Worm (Caenorhabditis elegans) whole organism, L4 larva: ENCODE results near the gene C05E4.7.

Source experiments
- T20F7.1 ChIP-seq: fragments of 200-800 bp; sonication (Bioruptor generic); optimal IDR thresholded peaks from 2 replicates; lab custom pipeline; 2018; ENCODE audit warnings: mild to moderate bottlenecking, missing genetic modification characterization, missing compliant biosample characterization
- T26A8.4 ChIP-seq: fragments of 200-800 bp; sonication (Bioruptor generic); IDR thresholded peaks from 2 replicates; pipeline ENCODE4 v1.3.6; 2022; ENCODE audit warnings: missing genetic modification characterization, missing compliant biosample characterization
- Y105C5A.15 ChIP-seq: fragments of 200-800 bp; sonication (Bioruptor generic); IDR thresholded peaks from 2 replicates; pipeline ENCODE4 v1.3.6; 2022; ENCODE audit warnings: missing genetic modification characterization, missing compliant biosample characterization
- Y75B8A.6 ChIP-seq: fragments of 200-800 bp; sonication (Bioruptor generic); IDR thresholded peaks from 2 replicates; pipeline ENCODE4 v1.3.6; 2022; ENCODE audit warnings: missing genetic modification reagents, missing genetic modification characterization, missing compliant biosample characterization
- aha-1 ChIP-seq: fragments of 150-350 bp; peaks from one replicate; lab custom pipeline; 2014; ENCODE audit warnings: missing biosample characterization, missing genetic modification characterization
- ama-1 ChIP-seq: fragments of 150-350 bp; optimal IDR thresholded peaks from 2 replicates; lab custom pipeline; 2014; ENCODE audit warnings: inconsistent platforms, mixed read lengths
- attf-4 ChIP-seq: sonication (generic microtip); optimal IDR thresholded peaks from 3 replicates; lab custom pipeline; 2017; ENCODE audit warnings: missing biosample characterization, missing genetic modification characterization
- ceh-32 ChIP-seq: sonication (generic microtip); optimal IDR thresholded peaks from 2 replicates; lab custom pipeline; 2016; ENCODE audit warnings: mild to moderate bottlenecking, missing genetic modification characterization, missing compliant biosample characterization; ENCODE audit not compliant: poor library complexity
- ceh-62 ChIP-seq: sonication (generic microtip); optimal IDR thresholded peaks from 2 replicates; lab custom pipeline; 2017; ENCODE audit warnings: missing biosample characterization, missing genetic modification characterization
- ceh-82 ChIP-seq: sonication (generic microtip); optimal IDR thresholded peaks from 2 replicates; lab custom pipeline; 2017; ENCODE audit warnings: missing biosample characterization, missing genetic modification characterization
- ctbp-1 ChIP-seq: fragments of 200-800 bp; sonication (Bioruptor generic); IDR thresholded peaks from 2 replicates; pipeline ENCODE4 v1.3.6; 2022; ENCODE audit warnings: missing genetic modification reagents, missing genetic modification characterization, missing compliant biosample characterization
- daf-16 ChIP-seq, 3 experiments: sonication (generic microtip); optimal IDR thresholded peaks; 2 replicates each; lab custom pipeline; 2016 to 2017; ENCODE audit warnings: missing genetic modification characterization in 3 of 3, missing genetic modification reagents in 3 of 3, mild to moderate bottlenecking in 2 of 3, missing compliant biosample characterization in 2 of 3, missing biosample characterization in 1 of 3, moderate library complexity in 1 of 3
- dmd-6 ChIP-seq: fragments of 200-800 bp; sonication (Bioruptor generic); IDR thresholded peaks from 2 replicates; pipeline ENCODE4 v1.3.6; 2022; ENCODE audit warnings: missing genetic modification reagents, missing genetic modification characterization, missing compliant biosample characterization
- duxl-1 ChIP-seq: sonication (generic microtip); optimal IDR thresholded peaks from 2 replicates; lab custom pipeline; 2016; ENCODE audit warnings: mild to moderate bottlenecking, missing genetic modification characterization, moderate library complexity, missing compliant biosample characterization; ENCODE audit not compliant: poor library complexity
- dve-1 ChIP-seq: sonication (generic microtip); optimal IDR thresholded peaks from 2 replicates; lab custom pipeline; 2017; ENCODE audit warnings: antibody characterized with exemption, mild to moderate bottlenecking, missing genetic modification characterization, missing compliant biosample characterization; ENCODE audit not compliant: insufficient read depth
- egl-43 ChIP-seq: fragments of 200-800 bp; sonication (Bioruptor generic); IDR thresholded peaks from 2 replicates; pipeline ENCODE4 v1.3.6; 2022; ENCODE audit warnings: missing genetic modification reagents, missing genetic modification characterization, missing compliant biosample characterization
- gei-8 ChIP-seq: fragments of 200-800 bp; sonication (Bioruptor generic); optimal IDR thresholded peaks from 2 replicates; lab custom pipeline; 2018; ENCODE audit warnings: mild to moderate bottlenecking, missing genetic modification characterization, missing compliant biosample characterization
- hif-1 ChIP-seq, 2 experiments: sonication (generic microtip); optimal IDR thresholded peaks; 2 replicates each; lab custom pipeline; 2016 to 2017; ENCODE audit warnings: missing compliant biosample characterization in 2 of 2, missing genetic modification characterization in 2 of 2, missing genetic modification reagents in 2 of 2, missing genotype in 2 of 2, mild to moderate bottlenecking in 1 of 2
- hlh-11 ChIP-seq: fragments of 200-800 bp; sonication (Bioruptor generic); optimal IDR thresholded peaks from 2 replicates; lab custom pipeline; 2018; ENCODE audit warnings: mild to moderate bottlenecking, missing genetic modification characterization, missing compliant biosample characterization
- hlh-30 ChIP-seq: sonication (generic microtip); optimal IDR thresholded peaks from 2 replicates; lab custom pipeline; 2017; ENCODE audit warnings: antibody characterized with exemption, mild to moderate bottlenecking, missing genetic modification characterization, missing compliant biosample characterization; ENCODE audit not compliant: insufficient read depth
- lin-1 ChIP-seq: fragments of 200-800 bp; sonication (Bioruptor generic); IDR thresholded peaks from 2 replicates; pipeline ENCODE4 v1.3.6; 2022; ENCODE audit warnings: missing genetic modification reagents, missing genetic modification characterization, missing compliant biosample characterization
- lin-13 ChIP-seq: fragments of 150-350 bp; optimal IDR thresholded peaks from 2 replicates; lab custom pipeline; 2014; ENCODE audit warnings: missing biosample characterization, missing genetic modification reagents, missing genetic modification characterization
- lin-15B ChIP-seq: fragments of 150-350 bp; sonication (generic microtip); optimal IDR thresholded peaks from 3 replicates; lab custom pipeline; 2014; ENCODE audit warnings: missing biosample characterization, missing genetic modification characterization
- lin-38 ChIP-seq: fragments of 200-800 bp; sonication (Bioruptor generic); IDR thresholded peaks from 2 replicates; pipeline ENCODE4 v1.3.6; 2022; ENCODE audit warnings: missing genetic modification reagents, missing genetic modification characterization, missing compliant biosample characterization
- lir-3 ChIP-seq: sonication (generic microtip); optimal IDR thresholded peaks from 2 replicates; lab custom pipeline; 2016; ENCODE audit warnings: mild to moderate bottlenecking, missing genetic modification characterization, missing compliant biosample characterization
- madf-5 ChIP-seq, 2 experiments: fragments of 200-800 bp; sonication (Bioruptor generic); IDR thresholded peaks; 2 replicates each; pipeline ENCODE4 v1.3.6; 2022; ENCODE audit warnings: missing compliant biosample characterization in 2 of 2, missing genetic modification characterization in 2 of 2
- mep-1 ChIP-seq: fragments of 150-350 bp; sonication (generic microtip); optimal IDR thresholded peaks from 3 replicates; lab custom pipeline; 2014; ENCODE audit warnings: missing biosample characterization, missing genetic modification characterization
- mes-2 ChIP-seq: sonication (generic microtip); optimal IDR thresholded peaks from 2 replicates; lab custom pipeline; 2016; ENCODE audit warnings: missing genotype, mild to moderate bottlenecking, missing genetic modification characterization, missing compliant biosample characterization; ENCODE audit not compliant: poor library complexity, severe bottlenecking
- mxl-3 ChIP-seq: fragments of 200-800 bp; sonication (Bioruptor generic); optimal IDR thresholded peaks from 2 replicates; lab custom pipeline; 2018; ENCODE audit warnings: mild to moderate bottlenecking, missing genetic modification characterization, missing compliant biosample characterization
- nhr-10 ChIP-seq: fragments of 150-350 bp; optimal IDR thresholded peaks from 2 replicates; lab custom pipeline; 2014; ENCODE audit warnings: missing biosample characterization, missing genetic modification characterization
- nhr-102 ChIP-seq: sonication (generic microtip); optimal IDR thresholded peaks from 2 replicates; lab custom pipeline; 2016; ENCODE audit warnings: mild to moderate bottlenecking, missing genetic modification characterization, moderate library complexity, missing compliant biosample characterization
- nhr-11 ChIP-seq: fragments of 150-350 bp; optimal IDR thresholded peaks from 2 replicates; lab custom pipeline; 2014; ENCODE audit warnings: missing biosample characterization, missing genetic modification characterization
- nhr-25 ChIP-seq: sonication (generic microtip); optimal IDR thresholded peaks from 2 replicates; lab custom pipeline; 2017; ENCODE audit warnings: missing genetic modification characterization, mild to moderate bottlenecking, missing compliant biosample characterization, antibody characterized with exemption, moderate library complexity, borderline replicate concordance; ENCODE audit not compliant: insufficient read depth
- nhr-28 ChIP-seq: fragments of 150-350 bp; optimal IDR thresholded peaks from 2 replicates; lab custom pipeline; 2014; ENCODE audit warnings: missing biosample characterization, missing genetic modification characterization
- nhr-42 ChIP-seq: fragments of 200-800 bp; sonication (Bioruptor generic); IDR thresholded peaks from 2 replicates; pipeline ENCODE4 v1.3.6; 2022; ENCODE audit warnings: missing genetic modification characterization, missing compliant biosample characterization
- nhr-48 ChIP-seq: sonication (generic microtip); optimal IDR thresholded peaks from 2 replicates; lab custom pipeline; 2016; ENCODE audit warnings: mild to moderate bottlenecking, missing genetic modification characterization, missing compliant biosample characterization
- nhr-77 ChIP-seq: fragments of 150-350 bp; optimal IDR thresholded peaks from 2 replicates; lab custom pipeline; 2014; ENCODE audit warnings: missing biosample characterization, missing genetic modification characterization
- pha-4 ChIP-seq, 2 experiments: fragments of 150-350 bp in 1 of 2; fragments of 200-800 bp in 1 of 2; sonication (Bioruptor generic) in 1 of 2; IDR thresholded peaks in 1 of 2; optimal IDR thresholded peaks in 1 of 2; 2 replicates each; pipeline versions ENCODE4 v1.3.6 to Lab custom; 2014 to 2022; ENCODE audit warnings: missing genetic modification characterization in 2 of 2, missing genetic modification reagents in 2 of 2, missing biosample characterization in 1 of 2, missing compliant biosample characterization in 1 of 2
- rbr-2 ChIP-seq: sonication (generic microtip); optimal IDR thresholded peaks from 2 replicates; lab custom pipeline; 2016; ENCODE audit warnings: missing genotype, missing genetic modification characterization, missing compliant biosample characterization
- set-16 ChIP-seq: fragments of 200-800 bp; sonication (Bioruptor generic); IDR thresholded peaks from 2 replicates; pipeline ENCODE4 v1.3.6; 2022; ENCODE audit warnings: missing genetic modification reagents, missing genetic modification characterization, missing compliant biosample characterization
- unc-62 ChIP-seq, 3 experiments: fragments of 150-350 bp in 1 of 3; sonication (generic microtip); optimal IDR thresholded peaks in 2 of 3; peaks in 1 of 3; 1 replicate in 1 of 3; 2 replicates in 2 of 3; lab custom pipeline; 2014 to 2017; ENCODE audit warnings: missing biosample characterization in 3 of 3, missing genetic modification characterization in 3 of 3, missing genetic modification reagents in 3 of 3, missing genotype in 1 of 3
- zfp-3 ChIP-seq: fragments of 200-800 bp; sonication (Bioruptor generic); conservative IDR thresholded peaks from 2 replicates; pipeline ENCODE4 v1.3.6; 2022; ENCODE audit warnings: missing genetic modification reagents, missing genetic modification characterization, missing compliant biosample characterization
- zip-2 ChIP-seq: fragments of 150-350 bp; optimal IDR thresholded peaks from 2 replicates; lab custom pipeline; 2014; ENCODE audit warnings: missing biosample characterization, missing genetic modification characterization
- ztf-11 ChIP-seq: fragments of 150-350 bp; optimal IDR thresholded peaks from 2 replicates; lab custom pipeline; 2014; ENCODE audit warnings: missing biosample characterization, missing genetic modification characterization

C05E4.7 gene

ce11 chrV:728822-729493 is 13.0 kb upstream of the C05E4.7 start (continued):
- TF ChIP-seq daf-16 (GFP tag; optimal IDR thresholded peaks at IDR 0.05; lab: Kevin White, UChicago): peak in 1 of 2 experiments; percentile 62
- peak; percentile 56 for TF ChIP-seq daf-16 (tag; optimal IDR thresholded peaks at IDR 0.05; lab: Kevin White, UChicago)
- TF ChIP-seq madf-5 (GFP tag; IDR thresholded peaks at IDR 0.05; lab: Robert Waterston, UW): no peak
- peak; percentile 23 for TF ChIP-seq T20F7.1 (GFP tag; lab: Kevin White, UChicago)
- TF ChIP-seq nhr-11 (tag; lab: Kevin White, UChicago): peak; percentile 69
- 0 out of 2 replicates have a peak, but pooled peaks have one; percentile 4 for TF ChIP-seq egl-43 (GFP tag; lab: Robert Waterston, UW)
- TF ChIP-seq hlh-11: peak; percentile 94
- TF ChIP-seq nhr-48 (tag; lab: Kevin White, UChicago): peak; percentile 64
- TF ChIP-seq nhr-77: peak; percentile 64
- TF ChIP-seq T26A8.4 (GFP tag; lab: Robert Waterston, UW): peak; percentile 39; the same call in 1 of the 2 replicates
- peak; percentile 61 for TF ChIP-seq mep-1 (tag; lab: Kevin White, UChicago)
- TF ChIP-seq zip-2 (tag; lab: Kevin White, UChicago): peak; percentile 15
- TF ChIP-seq gei-8 (GFP tag; lab: Kevin White, UChicago): no peak
- 0 out of 2 replicates have a peak, but pooled peaks have one; percentile 23 for TF ChIP-seq zfp-3 (GFP tag; lab: Robert Waterston, UW)
- TF ChIP-seq lin-38 (GFP tag; lab: Robert Waterston, UW): peak; percentile 13; the same call in 1 of the 2 replicates
- TF ChIP-seq ceh-32 (tag; lab: Kevin White, UChicago): no peak
- TF ChIP-seq, all 104 proteins: peak for 31

DNA sequence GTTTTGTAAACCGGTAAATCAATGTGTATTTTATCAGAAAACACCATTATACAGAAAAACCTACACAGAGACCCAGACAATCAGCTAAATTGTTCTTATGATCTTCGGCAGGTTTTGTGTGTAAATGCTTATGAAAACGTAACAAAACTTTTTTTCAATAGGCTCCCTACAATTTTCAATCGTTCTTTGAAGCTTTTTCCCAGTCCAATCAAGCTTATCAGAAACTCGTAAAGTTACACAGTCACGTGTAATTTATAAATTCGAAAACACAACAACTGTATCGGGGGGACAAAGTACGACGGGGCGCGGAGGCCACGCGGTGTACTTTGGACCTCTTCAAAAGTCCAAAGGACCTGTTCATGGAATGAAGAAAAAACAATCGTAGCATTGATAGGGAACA is 11.7 kb upstream of the C05E4.7 start:
- TF ChIP-seq nhr-102 (tag; lab: Kevin White, UChicago): peak; percentile 73
- TF ChIP-seq lir-3: no peak
- 0 out of 2 replicates have a peak, but pooled peaks have one; percentile 49 for TF ChIP-seq Y105C5A.15 (GFP tag; lab: Robert Waterston, UW)
- peak; percentile 64 for TF ChIP-seq ama-1 (lab: Kevin White, UChicago)
- TF ChIP-seq Y75B8A.6 (GFP tag; lab: Robert Waterston, UW): no peak
- TF ChIP-seq ceh-62 (tag; lab: Kevin White, UChicago): no peak
- no peak for TF ChIP-seq ceh-82 (tag; lab: Kevin White, UChicago)
- TF ChIP-seq ztf-11 (tag; lab: Kevin White, UChicago): no peak
- TF ChIP-seq nhr-42 (GFP tag; lab: Robert Waterston, UW): 0 out of 2 replicates have a peak, but pooled peaks have one; percentile 4
- TF ChIP-seq mes-2: peak; percentile 39
- 0 out of 2 replicates have a peak, but pooled peaks have one; percentile 11 for TF ChIP-seq pha-4 (GFP tag; IDR thresholded peaks at IDR 0.05; lab: Robert Waterston, UW)
- TF ChIP-seq pha-4 (tag; optimal IDR thresholded peaks at IDR 0.05; lab: Kevin White, UChicago): no peak
- TF ChIP-seq nhr-10 (tag; lab: Kevin White, UChicago): peak; percentile 61
- TF ChIP-seq zip-2 (tag; lab: Kevin White, UChicago): no peak
- TF ChIP-seq dmd-6 (GFP tag; lab: Robert Waterston, UW): peak; percentile 66
- peak; percentile 2 for TF ChIP-seq gei-8 (GFP tag; lab: Kevin White, UChicago)
- peak; percentile 4 for TF ChIP-seq lin-13 (GFP tag; lab: Kevin White, UChicago)
- 0 out of 2 replicates have a peak, but pooled peaks have one; percentile 25 for TF ChIP-seq ctbp-1
- TF ChIP-seq attf-4 (tag; lab: Kevin White, UChicago): no peak
- no peak for TF ChIP-seq lin-15B
- TF ChIP-seq unc-62 (GFP tag; optimal IDR thresholded peaks at IDR 0.05 in 1 of 2; lab: Kevin White, UChicago): peak in 1 of 2 experiments; percentile 60
- no peak for TF ChIP-seq unc-62 (tag; optimal IDR thresholded peaks at IDR 0.05; lab: Kevin White, UChicago)
- peak; percentile 80 for TF ChIP-seq duxl-1 (tag; lab: Kevin White, UChicago)
- TF ChIP-seq hlh-30 (tag; lab: Kevin White, UChicago): peak; percentile 89
- peak; percentile 19 for TF ChIP-seq nhr-28
- TF ChIP-seq nhr-25 (tag; lab: Kevin White, UChicago): no peak
- TF ChIP-seq lin-1 (GFP tag; lab: Robert Waterston, UW): 0 out of 2 replicates have a peak, but pooled peaks have one; percentile 31
- no peak for TF ChIP-seq set-16 (GFP tag; lab: Robert Waterston, UW)
- TF ChIP-seq mxl-3 (GFP tag; lab: Kevin White, UChicago): peak; percentile 72
- TF ChIP-seq rbr-2 (tag; lab: Kevin White, UChicago): peak; percentile 13
- peak; percentile 89 for TF ChIP-seq dve-1
- peak; percentile 47 for TF ChIP-seq aha-1 (tag; lab: Kevin White, UChicago)
- peak in 1 of 2 experiments; percentile 47 for TF ChIP-seq hif-1 (tag; optimal IDR thresholded peaks at IDR 0.05; lab: Kevin White, UChicago)
- peak; percentile 34; the same call in 1 of the 2 replicates for TF ChIP-seq lin-38 (GFP tag; lab: Robert Waterston, UW)
- TF ChIP-seq mep-1 (tag; lab: Kevin White, UChicago): peak; percentile 78
- TF ChIP-seq zfp-3 (GFP tag; lab: Robert Waterston, UW): 0 out of 2 replicates have a peak, but pooled peaks have one; percentile 23
